Fruit fly (Drosophila melanogaster) whole organism, embryonic: ENCODE measurements around the gene Bet5.

Experiments
- Blimp-1 ChIP-seq: fragments of 200-800 bp; sonication (Bioruptor generic); optimal IDR thresholded peaks from 3 replicates; lab custom pipeline; 2018; ENCODE audit warnings: missing biosample characterization, missing genetic modification characterization, mild to moderate bottlenecking, moderate library complexity, missing genetic modification reagents
- CG10959 ChIP-seq: fragments of 200-800 bp; sonication (Bioruptor generic); IDR thresholded peaks from 2 replicates; pipeline ENCODE4 v1.3.6; 2022; ENCODE audit warnings: missing biosample characterization, missing genetic modification characterization
- CG11560 ChIP-seq: fragments of 200-800 bp; sonication (Bioruptor generic); IDR thresholded peaks from 3 replicates; pipeline ENCODE4 v1.3.6; 2022; ENCODE audit warnings: missing biosample characterization, missing genetic modification characterization
- CG11696 ChIP-seq: fragments of 200-800 bp; sonication (Bioruptor generic); IDR thresholded peaks from 2 replicates; pipeline ENCODE4 v1.3.6; 2022; ENCODE audit warnings: missing biosample characterization, missing genetic modification characterization
- CG12155 ChIP-seq: fragments of 200-800 bp; sonication (Bioruptor generic); optimal IDR thresholded peaks from 3 replicates; lab custom pipeline; 2016; ENCODE audit warnings: missing biosample characterization, missing genetic modification characterization
- CG12391 ChIP-seq: fragments of 200-800 bp; sonication (Bioruptor generic); optimal IDR thresholded peaks from 3 replicates; lab custom pipeline; 2018; ENCODE audit warnings: missing biosample characterization, mild to moderate bottlenecking, missing genetic modification characterization, moderate library complexity
- CG13624 ChIP-seq: fragments of 200-800 bp; sonication (Bioruptor generic); optimal IDR thresholded peaks from 2 replicates; lab custom pipeline; 2016; ENCODE audit warnings: missing biosample characterization, missing genetic modification characterization
- CG14965 ChIP-seq: fragments of 200-800 bp; sonication (Bioruptor generic); optimal IDR thresholded peaks from 2 replicates; lab custom pipeline; 2016; ENCODE audit warnings: missing biosample characterization, missing genetic modification characterization, borderline replicate concordance
- CG15479 ChIP-seq: fragments of 200-800 bp; sonication (Bioruptor generic); optimal IDR thresholded peaks from 3 replicates; lab custom pipeline; 2019; ENCODE audit warnings: missing biosample characterization, mild to moderate bottlenecking, missing genetic modification characterization, moderate library complexity
- CG1603 ChIP-seq: fragments of 200-800 bp; sonication (Bioruptor generic); optimal IDR thresholded peaks from 2 replicates; lab custom pipeline; 2019; ENCODE audit warnings: missing biosample characterization, mild to moderate bottlenecking, missing genetic modification characterization, moderate library complexity
- CG16813 ChIP-seq: fragments of 200-800 bp; sonication (Bioruptor generic); IDR thresholded peaks from 3 replicates; pipeline ENCODE4 v1.3.6; 2022; ENCODE audit warnings: missing biosample characterization, missing genetic modification characterization; ENCODE audit not compliant: partially characterized antibody
- CG18262 ChIP-seq: fragments of 200-800 bp; optimal IDR thresholded peaks from 3 replicates; lab custom pipeline; 2019; ENCODE audit warnings: missing biosample characterization, mild to moderate bottlenecking, missing genetic modification characterization, moderate library complexity
- CG18599 ChIP-seq: fragments of 200-800 bp; sonication (Bioruptor generic); optimal IDR thresholded peaks from 3 replicates; lab custom pipeline; 2017; ENCODE audit warnings: missing biosample characterization, missing genetic modification characterization, mild to moderate bottlenecking, moderate library complexity, missing genetic modification reagents
- CG18764 ChIP-seq: fragments of 200-800 bp; sonication (Bioruptor generic); optimal IDR thresholded peaks from 3 replicates; lab custom pipeline; 2016; ENCODE audit warnings: missing biosample characterization, missing genetic modification characterization
- CG3065 ChIP-seq: fragments of 200-800 bp; sonication (Bioruptor generic); optimal IDR thresholded peaks from 2 replicates; lab custom pipeline; 2016; ENCODE audit warnings: missing biosample characterization, missing genetic modification characterization
- CG3163 ChIP-seq: fragments of 200-800 bp; sonication (Bioruptor generic); optimal IDR thresholded peaks from 3 replicates; lab custom pipeline; 2016; ENCODE audit warnings: missing biosample characterization, missing genetic modification characterization
- CG32532 ChIP-seq: fragments of 200-800 bp; sonication (Bioruptor generic); IDR thresholded peaks from 2 replicates; pipeline ENCODE4 v1.3.6; 2022; ENCODE audit warnings: missing biosample characterization, missing genetic modification characterization
- CG32767 ChIP-seq: fragments of 200-800 bp; sonication (Bioruptor generic); IDR thresholded peaks from 2 replicates; pipeline ENCODE4 v1.3.6; 2022; ENCODE audit warnings: missing biosample characterization, missing genetic modification characterization
- CG4328 ChIP-seq: fragments of 200-800 bp; sonication (Bioruptor generic); optimal IDR thresholded peaks from 3 replicates; lab custom pipeline; 2017; ENCODE audit warnings: missing biosample characterization, missing genetic modification reagents, missing genetic modification characterization
- CG5180 ChIP-seq: fragments of 200-800 bp; sonication (Bioruptor generic); optimal IDR thresholded peaks from 3 replicates; lab custom pipeline; 2017; ENCODE audit warnings: missing biosample characterization, missing genetic modification characterization, mild to moderate bottlenecking, moderate library complexity, missing genetic modification reagents
- CG5245 ChIP-seq: fragments of 200-800 bp; sonication (Bioruptor generic); optimal IDR thresholded peaks from 3 replicates; lab custom pipeline; 2016; ENCODE audit warnings: missing biosample characterization, missing genetic modification characterization
- CG5953 ChIP-seq: fragments of 200-800 bp; sonication (Bioruptor generic); IDR thresholded peaks from 2 replicates; pipeline ENCODE4 v1.3.6; 2022; ENCODE audit warnings: missing biosample characterization, missing genetic modification characterization
- CG6765 ChIP-seq: fragments of 200-800 bp; sonication (Bioruptor generic); optimal IDR thresholded peaks from 3 replicates; lab custom pipeline; 2017; ENCODE audit warnings: missing biosample characterization, mild to moderate bottlenecking, missing genetic modification characterization
- CG8944 ChIP-seq: fragments of 200-800 bp; sonication (Bioruptor generic); optimal IDR thresholded peaks from 3 replicates; lab custom pipeline; 2016; ENCODE audit warnings: missing biosample characterization, missing genetic modification characterization
- CG9932 ChIP-seq: fragments of 200-800 bp; sonication (Bioruptor generic); IDR thresholded peaks from 2 replicates; pipeline ENCODE4 v1.3.6; 2022; ENCODE audit warnings: missing biosample characterization, missing genetic modification characterization
- Dek ChIP-seq: fragments of 200-800 bp; sonication (Bioruptor generic); optimal IDR thresholded peaks from 3 replicates; lab custom pipeline; 2019; ENCODE audit warnings: missing biosample characterization, mild to moderate bottlenecking, missing genetic modification characterization, moderate library complexity
- Dll ChIP-seq: fragments of 200-800 bp; sonication (Bioruptor generic); IDR thresholded peaks from 4 replicates; pipeline ENCODE4 v1.3.6; 2022; ENCODE audit warnings: missing biosample characterization, missing genetic modification characterization; ENCODE audit not compliant: partially characterized antibody
- Dref ChIP-seq: fragments of 200-800 bp; sonication (Bioruptor generic); IDR thresholded peaks from 2 replicates; pipeline ENCODE4 v1.3.6; 2022; ENCODE audit warnings: missing biosample characterization, missing genetic modification characterization
- HLH3B ChIP-seq: fragments of 200-800 bp; sonication (Bioruptor generic); IDR thresholded peaks from 2 replicates; pipeline ENCODE4 v1.3.6; 2022; ENCODE audit warnings: missing biosample characterization, missing genetic modification characterization
- Kr ChIP-seq: fragments of 200-800 bp; sonication (Bioruptor generic); optimal IDR thresholded peaks from 2 replicates; lab custom pipeline; 2017; ENCODE audit warnings: missing biosample characterization, mild to moderate bottlenecking, missing genetic modification characterization
- Mes4 ChIP-seq: fragments of 200-800 bp; sonication (Bioruptor generic); optimal IDR thresholded peaks from 2 replicates; lab custom pipeline; 2016; ENCODE audit warnings: missing biosample characterization, missing genetic modification characterization
- Mrtf ChIP-seq: fragments of 200-800 bp; sonication (Bioruptor generic); IDR thresholded peaks from 3 replicates; pipeline ENCODE4 v1.3.6; 2022; ENCODE audit warnings: missing biosample characterization, missing genetic modification characterization
- PHDP ChIP-seq: fragments of 200-800 bp; sonication (Bioruptor generic); optimal IDR thresholded peaks from 3 replicates; lab custom pipeline; 2018; ENCODE audit warnings: missing biosample characterization, mild to moderate bottlenecking, missing genetic modification characterization, moderate library complexity
- Ptx1 ChIP-seq: fragments of 200-800 bp; sonication (Bioruptor generic); IDR thresholded peaks from 2 replicates; pipeline ENCODE4 v1.3.6; 2022; ENCODE audit warnings: missing biosample characterization, missing genetic modification characterization
- Rx ChIP-seq: fragments of 200-800 bp; sonication (Bioruptor generic); IDR thresholded peaks from 2 replicates; pipeline ENCODE4 v1.3.6; 2022; ENCODE audit warnings: missing biosample characterization, missing genetic modification characterization
- ab ChIP-seq: fragments of 200-800 bp; sonication (Bioruptor generic); optimal IDR thresholded peaks from 2 replicates; lab custom pipeline; 2016; ENCODE audit warnings: missing biosample characterization, missing genetic modification characterization
- ap ChIP-seq: fragments of 200-800 bp; sonication (Bioruptor generic); IDR thresholded peaks from 2 replicates; pipeline ENCODE4 v1.3.6; 2022; ENCODE audit warnings: missing biosample characterization, missing genetic modification characterization
- bbx ChIP-seq: fragments of 200-800 bp; sonication (Bioruptor generic); IDR thresholded peaks from 2 replicates; pipeline ENCODE4 v1.3.6; 2022; ENCODE audit warnings: missing biosample characterization, missing genetic modification characterization; ENCODE audit not compliant: partially characterized antibody
- bcd ChIP-seq: fragments of 200-800 bp; sonication (Bioruptor generic); optimal IDR thresholded peaks from 2 replicates; lab custom pipeline; 2017; ENCODE audit warnings: missing biosample characterization, mild to moderate bottlenecking, missing genetic modification characterization
- cas ChIP-seq: fragments of 200-800 bp; sonication (Bioruptor generic); IDR thresholded peaks from 2 replicates; pipeline ENCODE4 v1.3.6; 2022; ENCODE audit warnings: missing biosample characterization, missing genetic modification characterization
- ken ChIP-seq: fragments of 200-800 bp; sonication (Bioruptor generic); IDR thresholded peaks from 3 replicates; pipeline ENCODE4 v1.3.6; 2022; ENCODE audit warnings: missing biosample characterization, missing genetic modification characterization
- klu ChIP-seq: fragments of 200-800 bp; sonication (Bioruptor generic); IDR thresholded peaks from 2 replicates; pipeline ENCODE4 v1.3.6; 2022; ENCODE audit warnings: missing biosample characterization, missing genetic modification characterization
- lilli ChIP-seq: fragments of 200-800 bp; sonication (Bioruptor generic); optimal IDR thresholded peaks from 3 replicates; lab custom pipeline; 2016; ENCODE audit warnings: missing biosample characterization, missing genetic modification characterization
- odd ChIP-seq: fragments of 200-800 bp; sonication (Bioruptor generic); optimal IDR thresholded peaks from 2 replicates; lab custom pipeline; 2017; ENCODE audit warnings: missing biosample characterization, mild to moderate bottlenecking, missing genetic modification characterization
- ro ChIP-seq: fragments of 200-800 bp; sonication (Bioruptor generic); IDR thresholded peaks from 2 replicates; pipeline ENCODE4 v1.3.6; 2022; ENCODE audit warnings: missing biosample characterization, missing genetic modification characterization
- row ChIP-seq: fragments of 200-800 bp; sonication (Bioruptor generic); IDR thresholded peaks from 3 replicates; pipeline ENCODE4 v1.3.6; 2022; ENCODE audit warnings: missing biosample characterization, missing genetic modification characterization
- salm ChIP-seq: fragments of 200-800 bp; sonication (Bioruptor generic); optimal IDR thresholded peaks from 2 replicates; lab custom pipeline; 2018; ENCODE audit warnings: missing biosample characterization, mild to moderate bottlenecking, missing genetic modification characterization
- vnd ChIP-seq: fragments of 200-800 bp; sonication (Bioruptor generic); IDR thresholded peaks from 3 replicates; pipeline ENCODE4 v1.3.6; 2022; ENCODE audit warnings: missing biosample characterization, missing genetic modification characterization; ENCODE audit not compliant: partially characterized antibody
- vvl ChIP-seq: fragments of 200-800 bp; sonication (Bioruptor generic); IDR thresholded peaks from 2 replicates; pipeline ENCODE4 v1.3.6; 2022; ENCODE audit warnings: missing biosample characterization, missing genetic modification characterization
- zen ChIP-seq: fragments of 200-800 bp; sonication (Bioruptor generic); optimal IDR thresholded peaks from 3 replicates; lab custom pipeline; 2018; ENCODE audit warnings: missing biosample characterization, mild to moderate bottlenecking, missing genetic modification characterization, moderate library complexity

Bet5 gene

DNA sequence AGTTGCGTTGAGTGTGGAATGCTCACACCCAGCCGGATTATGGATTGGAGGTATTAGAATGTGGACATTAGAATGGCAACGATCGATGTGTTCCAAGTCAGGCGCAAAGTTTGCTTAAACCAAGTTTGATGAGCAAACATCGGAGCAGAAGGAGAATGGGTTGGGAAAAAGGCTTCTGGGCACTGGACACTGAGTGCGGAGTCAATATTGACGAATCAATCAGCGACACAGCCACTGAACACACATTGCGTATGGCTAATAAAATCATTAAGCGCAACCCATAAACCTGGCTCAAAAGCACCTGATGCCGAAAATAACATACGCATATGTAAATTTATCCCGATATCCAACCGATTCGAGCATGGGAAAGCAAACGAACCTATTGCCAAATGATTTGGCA, 13.8 kb downstream of the Bet5 start (continued):
- TF ChIP-seq klu (GFP tag; lab: Robert Waterston, UW): no peak
- no peak for TF ChIP-seq Mes4
- no peak for TF ChIP-seq CG12155 (GFP tag; lab: Kevin White, UChicago)
- TF ChIP-seq CG5953 (GFP tag; lab: Robert Waterston, UW): peak; percentile 20; the same call in 1 of the 2 replicates
- TF ChIP-seq CG4328 (GFP tag; lab: Kevin White, UChicago): no peak
- no peak for TF ChIP-seq Dref
- no peak for TF ChIP-seq Kr (GFP tag; lab: Kevin White, UChicago)
- TF ChIP-seq Ptx1 (GFP tag; lab: Robert Waterston, UW): no peak
- no peak for TF ChIP-seq odd (GFP tag; lab: Kevin White, UChicago)

DNA sequence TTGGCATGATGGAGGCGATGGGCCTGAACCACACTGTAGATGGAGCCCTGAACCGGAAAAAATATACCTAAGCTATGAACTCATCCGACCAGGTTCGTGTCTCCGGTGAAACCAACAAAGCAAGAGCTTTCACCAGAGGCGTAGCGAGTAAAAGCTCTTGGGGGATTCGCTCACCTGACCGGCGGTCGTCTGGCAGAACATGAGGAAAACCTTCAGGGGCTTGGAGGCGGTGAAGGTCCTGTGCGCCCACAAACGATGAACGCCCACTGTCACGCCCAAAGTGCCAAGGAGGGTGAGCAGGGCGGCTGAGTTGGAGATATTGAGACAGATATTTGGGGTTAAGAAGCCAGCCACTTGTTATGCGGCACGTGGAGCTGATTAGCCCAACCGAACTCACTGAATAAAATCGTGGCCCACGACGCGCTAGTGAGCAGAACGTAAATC, 15.6 kb downstream of the Bet5 start:
- TF ChIP-seq zen (tag; lab: Kevin White, UChicago) (no peak), CG8944 (GFP tag; lab: Kevin White, UChicago) (peak; percentile 47), CG15479 (GFP tag; lab: Kevin White, UChicago) (no peak), bbx (GFP tag; lab: Robert Waterston, UW) (no peak), Dek (tag; lab: Kevin White, UChicago) (peak; percentile 46), CG13624 (no peak), Blimp-1 (GFP tag; lab: Kevin White, UChicago) (peak; percentile 29), CG9932 (GFP tag; lab: Robert Waterston, UW) (no peak), CG14965 (GFP tag; lab: Kevin White, UChicago) (no peak), CG32767 (no peak), HLH3B (no peak), ken (peak; percentile 68; the same call in 2 of the 3 replicates), ap (GFP tag; lab: Robert Waterston, UW) (no peak), CG3065 (GFP tag; lab: Kevin White, UChicago) (peak; percentile 22), salm (tag; lab: Kevin White, UChicago) (no peak), CG1603 (peak; percentile 37), CG10959 (GFP tag; lab: Robert Waterston, UW) (no peak), CG11696 (GFP tag; lab: Robert Waterston, UW) (no peak), bcd (GFP tag; lab: Kevin White, UChicago) (peak; percentile 58), CG5180 (GFP tag; lab: Kevin White, UChicago) (no peak), CG12391 (tag; lab: Kevin White, UChicago) (peak; percentile 8), row (peak; percentile 84), CG3163 (GFP tag; lab: Kevin White, UChicago) (peak; percentile 20), CG18262 (tag; lab: Kevin White, UChicago) (peak; percentile 20), ab (GFP tag; lab: Kevin White, UChicago) (no peak), lilli (GFP tag; lab: Kevin White, UChicago) (peak; percentile 67), CG5245 (peak; percentile 6), Dll (GFP tag; lab: Robert Waterston, UW) (no peak), Mrtf (GFP tag; lab: Robert Waterston, UW) (0 out of 3 replicates have a peak, but pooled peaks have one; percentile 58), CG32532 (peak; percentile 82), CG16813 (GFP tag; lab: Robert Waterston, UW) (no peak), CG18764 (peak; percentile 23), cas (GFP tag; lab: Robert Waterston, UW) (no peak), Dref (peak; percentile 28; the same call in 1 of the 2 replicates), PHDP (tag; lab: Kevin White, UChicago) (peak; percentile 47), CG11560 (tag; lab: Robert Waterston, UW) (peak; percentile 35; the same call in 1 of the 3 replicates), ro (GFP tag; lab: Robert Waterston, UW) (no peak), CG6765 (no peak), vnd (no peak), vvl (peak; percentile 75), Rx (GFP tag; lab: Robert Waterston, UW) (0 out of 2 replicates have a peak, but pooled peaks have one; percentile 16), CG18599 (GFP tag; lab: Kevin White, UChicago) (peak; percentile 73)
